Worm (Caenorhabditis elegans) whole organism, young adult: ENCODE measurements around the gene F42F12.14.

Experiments
- D2030.7 ChIP-seq: fragments of 200-800 bp; sonication (Bioruptor generic); IDR thresholded peaks from 2 replicates; pipeline ENCODE4 v1.3.6; 2022; ENCODE audit warnings: missing genetic modification reagents, missing genetic modification characterization, missing compliant biosample characterization
- Y56A3A.18 ChIP-seq: fragments of 200-800 bp; sonication (Bioruptor generic); IDR thresholded peaks from 2 replicates; pipeline ENCODE4 v1.3.6; 2022; ENCODE audit warnings: missing genetic modification reagents, missing genetic modification characterization, missing compliant biosample characterization
- ama-1 ChIP-seq, 3 experiments: fragments of 150-350 bp in 1 of 3; sonication (generic microtip) in 2 of 3; optimal IDR thresholded peaks; 2 replicates each; lab custom pipeline; 2014 to 2018; ENCODE audit warnings: missing biosample characterization in 2 of 3, missing genetic modification characterization in 2 of 3, missing genetic modification reagents in 2 of 3
- hmg-1.2 ChIP-seq: fragments of 200-800 bp; sonication (Bioruptor generic); IDR thresholded peaks from 2 replicates; pipeline ENCODE4 v1.3.6; 2022; ENCODE audit warnings: missing genetic modification reagents, missing genetic modification characterization, missing compliant biosample characterization
- madf-10 ChIP-seq: sonication (generic microtip); optimal IDR thresholded peaks from 2 replicates; lab custom pipeline; 2016; ENCODE audit warnings: mild to moderate bottlenecking, missing genetic modification characterization, missing compliant biosample characterization
- madf-6 ChIP-seq: fragments of 200-800 bp; sonication (Bioruptor generic); IDR thresholded peaks from 2 replicates; pipeline ENCODE4 v1.3.6; 2022; ENCODE audit warnings: missing genetic modification reagents, missing genetic modification characterization, missing compliant biosample characterization
- mel-28 ChIP-seq: sonication (generic microtip); optimal IDR thresholded peaks from 2 replicates; lab custom pipeline; 2016; ENCODE audit warnings: borderline replicate concordance, mild to moderate bottlenecking, missing genetic modification characterization, missing compliant biosample characterization
- mes-4 ChIP-seq: sonication (generic microtip); optimal IDR thresholded peaks from 2 replicates; lab custom pipeline; 2016; ENCODE audit warnings: missing genotype, missing genetic modification characterization, missing compliant biosample characterization
- rcor-1 ChIP-seq: fragments of 200-800 bp; sonication (Bioruptor generic); IDR thresholded peaks from 2 replicates; pipeline ENCODE4 v1.3.6; 2022; ENCODE audit warnings: missing genetic modification reagents, missing genetic modification characterization, missing compliant biosample characterization
- snpc-4 ChIP-seq, 5 experiments: fragments of 150-350 bp in 1 of 5; sonication (generic microtip) in 4 of 5; optimal IDR thresholded peaks; 2 replicates each; lab custom pipeline; 2014 to 2018; ENCODE audit warnings: missing genetic modification characterization in 5 of 5, missing biosample characterization in 3 of 5, antibody characterized with exemption in 2 of 5, mild to moderate bottlenecking in 2 of 5, missing compliant biosample characterization in 2 of 5, missing genotype in 2 of 5, moderate library complexity in 2 of 5, missing genetic modification reagents in 1 of 5

ce11 chrX:12375783-12376182, 27.4 kb downstream of the F42F12.14 start:
- TF ChIP-seq D2030.7 (GFP tag; lab: Robert Waterston, UW) (no peak), ama-1 (optimal IDR thresholded peaks at IDR 0.05; lab: Kevin White, UChicago) (no peak), ama-1 (GFP tag; optimal IDR thresholded peaks at IDR 0.05; lab: Kevin White, UChicago) (no peak), rcor-1 (no peak), snpc-4 (GFP tag; optimal IDR thresholded peaks at IDR 0.05; lab: Kevin White, UChicago) (no peak), snpc-4 (tag; optimal IDR thresholded peaks at IDR 0.05; lab: Kevin White, UChicago) (no peak), mes-4 (tag; lab: Kevin White, UChicago) (no peak), Y56A3A.18 (GFP tag; lab: Robert Waterston, UW) (no peak), madf-6 (no peak), mel-28 (tag; lab: Kevin White, UChicago) (no peak), hmg-1.2 (GFP tag; lab: Robert Waterston, UW) (no peak), madf-10 (tag; lab: Kevin White, UChicago) (no peak)
